Fruit fly (Drosophila melanogaster): ENCODE measurements around the gene RPA2.
A peak's percentile ranks its signal among the peaks of the same experiment; 100 is the strongest.

Gene RPA2

dm6 chr2L:20922196-20923087, 3.5 kb downstream of the RPA2 start, which contains the start of gene Mtp (continued):
- peak; percentile 83 for TF ChIP-seq oc (tag; optimal IDR thresholded peaks at IDR 0.05)
- 0 out of 2 replicates have a peak, but pooled peaks have one; percentile 25 for TF ChIP-seq CG43689 (GFP tag; IDR thresholded peaks at IDR 0.05)
- peak; percentile 86 for TF ChIP-seq CG7556 (GFP tag; optimal IDR thresholded peaks at IDR 0.05)
- peak; percentile 19 for TF ChIP-seq CG4617 (GFP tag; optimal IDR thresholded peaks at IDR 0.05; ENCODE audit: borderline replicate concordance)
- 0 out of 3 replicates have a peak, but pooled peaks have one; percentile 71 for TF ChIP-seq ken (GFP tag; IDR thresholded peaks at IDR 0.05)
- TF ChIP-seq ATbp (GFP tag; optimal IDR thresholded peaks at IDR 0.05): peak; percentile 84
- peak; percentile 83 for TF ChIP-seq CG12769 (tag; optimal IDR thresholded peaks at IDR 0.05)
- TF ChIP-seq usp (GFP tag; optimal IDR thresholded peaks at IDR 0.05): no peak
- peak; percentile 79 for TF ChIP-seq lmd (GFP tag; IDR thresholded peaks at IDR 0.05)
- peak; percentile 77 for TF ChIP-seq CG18599 (GFP tag; optimal IDR thresholded peaks at IDR 0.05)
- peak; percentile 55 for TF ChIP-seq CG15696 (tag; optimal IDR thresholded peaks at IDR 0.05)
- peak; percentile 79 for TF ChIP-seq HmgZ (tag; optimal IDR thresholded peaks at IDR 0.05)
- TF ChIP-seq sens (GFP tag): peak; percentile 96
- no peak for TF ChIP-seq ash1 (GFP tag; optimal IDR thresholded peaks at IDR 0.05)
- TF ChIP-seq CG11247 (GFP tag; IDR thresholded peaks at IDR 0.05): peak; percentile 61
- peak; percentile 53; the same call in 1 of the 2 replicates for TF ChIP-seq CG4404 (GFP tag; IDR thresholded peaks at IDR 0.05)
- TF ChIP-seq CoRest (tag; optimal IDR thresholded peaks at IDR 0.05): peak; percentile 80
- 0 out of 3 replicates have a peak, but pooled peaks have one; percentile 27 for TF ChIP-seq ase (GFP tag; IDR thresholded peaks at IDR 0.05)
- TF ChIP-seq CG4424 (GFP tag; optimal IDR thresholded peaks at IDR 0.05): peak; percentile 67
- TF ChIP-seq ac (GFP tag; optimal IDR thresholded peaks at IDR 0.05): no peak
- no peak for TF ChIP-seq Hr39 (optimal IDR thresholded peaks at IDR 0.05)
- TF ChIP-seq CG3163 (GFP tag; optimal IDR thresholded peaks at IDR 0.05): peak; percentile 52
- no peak for TF ChIP-seq cad (GFP tag; optimal IDR thresholded peaks at IDR 0.05)
- TF ChIP-seq Dek (tag; optimal IDR thresholded peaks at IDR 0.05): peak; percentile 42
- TF ChIP-seq CG8281 (tag; optimal IDR thresholded peaks at IDR 0.05): peak; percentile 22
- TF ChIP-seq CG9876 (GFP tag; optimal IDR thresholded peaks at IDR 0.05): peak; percentile 51
- TF ChIP-seq ssp (GFP tag; IDR thresholded peaks at IDR 0.05): peak; percentile 28; the same call in 1 of the 2 replicates
- peak; percentile 66 for TF ChIP-seq CG1792 (GFP tag; optimal IDR thresholded peaks at IDR 0.05)
- peak; percentile 23 for TF ChIP-seq lbe (GFP tag; optimal IDR thresholded peaks at IDR 0.05)
- peak in 1 of 2 experiments; percentile 99 for TF ChIP-seq Hr78 (GFP tag; optimal IDR thresholded peaks at IDR 0.05)
- peak; percentile 76 for TF ChIP-seq PHDP (tag; optimal IDR thresholded peaks at IDR 0.05)
- no peak for TF ChIP-seq mld (GFP tag; IDR thresholded peaks at IDR 0.05; ENCODE audit: partially characterized antibody)
- peak; percentile 71 for TF ChIP-seq D19A (tag; optimal IDR thresholded peaks at IDR 0.05)
- peak; percentile 47; the same call in 1 of the 3 replicates for TF ChIP-seq CG14860 (GFP tag; IDR thresholded peaks at IDR 0.05; ENCODE audit: partially characterized antibody)
- TF ChIP-seq ftz-f1 (GFP tag; optimal IDR thresholded peaks at IDR 0.05): peak; percentile 51
- no peak for TF ChIP-seq sima (GFP tag; optimal IDR thresholded peaks at IDR 0.05)
- peak; percentile 46 for TF ChIP-seq trem (tag; optimal IDR thresholded peaks at IDR 0.05)
- peak; percentile 44 for TF ChIP-seq CG6813 (GFP tag; optimal IDR thresholded peaks at IDR 0.05)
- TF ChIP-seq NfI (GFP tag; optimal IDR thresholded peaks at IDR 0.05): peak; percentile 72
- peak; percentile 78 for TF ChIP-seq seq (GFP tag; IDR thresholded peaks at IDR 0.05)
- TF ChIP-seq Fer2 (tag; optimal IDR thresholded peaks at IDR 0.05): no peak
- 0 out of 3 replicates have a peak, but pooled peaks have one; percentile 30 for TF ChIP-seq CG16813 (GFP tag; IDR thresholded peaks at IDR 0.05; ENCODE audit: partially characterized antibody)
- TF ChIP-seq CG2120 (GFP tag; optimal IDR thresholded peaks at IDR 0.05): peak; percentile 82
- no peak for TF ChIP-seq CG8765 (GFP tag; IDR thresholded peaks at IDR 0.05)
- TF ChIP-seq CG12391 (tag; optimal IDR thresholded peaks at IDR 0.05): peak; percentile 76
- peak; percentile 37 for TF ChIP-seq CG17568 (GFP tag; optimal IDR thresholded peaks at IDR 0.05)
- peak; percentile 50 for TF ChIP-seq CG10462 (GFP tag; optimal IDR thresholded peaks at IDR 0.05)
